Fruit fly (Drosophila melanogaster): ENCODE measurements around the gene TotC.
A peak's percentile ranks its signal among the peaks of the same experiment; 100 is the strongest.

Gene TotC

DNA sequence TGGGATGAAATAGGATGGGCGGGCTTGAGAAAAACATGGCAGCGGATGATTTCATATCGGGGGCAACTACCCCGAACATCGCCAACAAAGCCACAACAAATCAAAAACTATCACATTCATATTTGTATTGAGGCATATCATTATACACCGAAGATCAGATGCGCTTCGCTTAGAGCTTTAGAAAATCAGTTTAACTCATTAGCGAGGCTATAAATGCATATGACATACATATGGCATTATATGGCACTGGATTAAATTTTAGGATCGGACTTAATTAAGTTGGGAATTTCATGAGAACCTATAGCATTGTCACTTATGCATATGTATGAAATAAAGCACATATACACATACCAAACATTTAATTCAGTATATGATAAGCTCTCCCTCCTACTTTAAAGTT, 26.5 kb upstream of the TotC start (continued):
- TF ChIP-seq D19A (tag; optimal IDR thresholded peaks at IDR 0.05) (peak; percentile 94), chn (GFP tag; optimal IDR thresholded peaks at IDR 0.05) (no peak), CG14860 (GFP tag; IDR thresholded peaks at IDR 0.05; ENCODE audit: partially characterized antibody) (no peak), HmgD (GFP tag; optimal IDR thresholded peaks at IDR 0.05) (no peak), CG9876 (GFP tag; optimal IDR thresholded peaks at IDR 0.05) (no peak), tin (GFP tag; optimal IDR thresholded peaks at IDR 0.05) (no peak), CG13424 (tag; optimal IDR thresholded peaks at IDR 0.05) (no peak), row (GFP tag; IDR thresholded peaks at IDR 0.05) (0 out of 3 replicates have a peak, but pooled peaks have one; percentile 12), Ets65A (GFP tag) (peak; percentile 21), CG11085 (GFP tag; IDR thresholded peaks at IDR 0.05) (no peak), Dip2 (GFP tag; IDR thresholded peaks at IDR 0.05) (no peak), chinmo (GFP tag; IDR thresholded peaks at IDR 0.05; ENCODE audit: partially characterized antibody) (no peak), ato (GFP tag; IDR thresholded peaks at IDR 0.05; ENCODE audit: partially characterized antibody) (no peak), Nf-YB (GFP tag; optimal IDR thresholded peaks at IDR 0.05) (peak; percentile 64), Med (GFP tag) (peak; percentile 58), CG32767 (GFP tag; IDR thresholded peaks at IDR 0.05) (no peak), sc (optimal IDR thresholded peaks at IDR 0.05) (no peak), sc (GFP tag; optimal IDR thresholded peaks at IDR 0.05) (no peak), Bteb2 (GFP tag; optimal IDR thresholded peaks at IDR 0.05) (no peak), CG8944 (GFP tag; optimal IDR thresholded peaks at IDR 0.05) (no peak), Sry-δ (GFP tag; optimal IDR thresholded peaks at IDR 0.05) (no peak), btn (GFP tag; optimal IDR thresholded peaks at IDR 0.05) (no peak), seq (GFP tag; IDR thresholded peaks at IDR 0.05) (no peak), CG8765 (GFP tag; IDR thresholded peaks at IDR 0.05) (no peak), phol (tag; optimal IDR thresholded peaks at IDR 0.05) (no peak), tio (GFP tag; optimal IDR thresholded peaks at IDR 0.05) (no peak), fd96Cb (tag; optimal IDR thresholded peaks at IDR 0.05) (no peak), NC2α (GFP tag; optimal IDR thresholded peaks at IDR 0.05) (no peak), Abd-B (GFP tag; optimal IDR thresholded peaks at IDR 0.05) (no peak), scrt (GFP tag; optimal IDR thresholded peaks at IDR 0.05) (no peak), crol (GFP tag; IDR thresholded peaks at IDR 0.05) (no peak), CG16813 (GFP tag; IDR thresholded peaks at IDR 0.05; ENCODE audit: partially characterized antibody) (no peak), twi (tag; optimal IDR thresholded peaks at IDR 0.05) (no peak), p53 (GFP tag; optimal IDR thresholded peaks at IDR 0.05) (no peak), CG1603 (tag; optimal IDR thresholded peaks at IDR 0.05) (peak; percentile 0), Meics (GFP tag; optimal IDR thresholded peaks at IDR 0.05) (peak; percentile 6), Poxn (GFP tag; IDR thresholded peaks at IDR 0.05) (no peak), tap (tag; optimal IDR thresholded peaks at IDR 0.05) (no peak), trem (tag; optimal IDR thresholded peaks at IDR 0.05) (no peak), HLH3B (GFP tag; IDR thresholded peaks at IDR 0.05) (no peak), Ssrp (tag; optimal IDR thresholded peaks at IDR 0.05) (no peak), prd (optimal IDR thresholded peaks at IDR 0.05) (no peak), prd (GFP tag; IDR thresholded peaks at IDR 0.05) (no peak), lov (optimal IDR thresholded peaks at IDR 0.05) (no peak), lov (GFP tag; IDR thresholded peaks at IDR 0.05) (no peak), zf30C (GFP tag; optimal IDR thresholded peaks at IDR 0.05) (no peak)

Data from whole organism, embryonic.